Fruit fly (Drosophila melanogaster): ENCODE measurements around the gene asl.

DNA sequence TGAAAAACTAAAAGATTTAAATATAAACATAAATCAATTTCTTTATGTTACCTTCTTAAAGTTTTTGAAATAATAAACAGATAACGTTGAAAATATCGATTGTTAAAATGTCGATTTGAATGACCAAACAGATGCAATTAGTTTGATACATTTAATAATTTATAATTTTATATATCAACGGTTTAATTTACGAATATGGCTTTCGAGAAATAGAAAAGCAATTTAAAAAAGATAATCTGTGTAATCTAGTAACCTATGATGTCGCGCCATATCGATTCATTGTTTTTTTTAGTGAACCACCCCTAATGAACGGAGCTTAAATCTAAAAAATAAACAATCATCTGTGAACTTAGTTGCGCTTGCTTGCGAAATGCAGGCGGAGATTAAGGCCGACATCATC lies 17.8 kb downstream of the asl start, which contains the start of gene PolZ2:
- TF ChIP-seq Hnf4 (GFP tag; optimal IDR thresholded peaks at IDR 0.05) (no peak), pan (optimal IDR thresholded peaks at IDR 0.05) (no peak), sage (GFP tag; optimal IDR thresholded peaks at IDR 0.05) (no peak), dmrt93B (GFP tag; optimal IDR thresholded peaks at IDR 0.05) (no peak), CG32264 (GFP tag; optimal IDR thresholded peaks at IDR 0.05) (no peak), Myc (optimal IDR thresholded peaks at IDR 0.05) (no peak), HLH106 (tag; optimal IDR thresholded peaks at IDR 0.05) (no peak), usp (GFP tag; optimal IDR thresholded peaks at IDR 0.05) (no peak), psq (GFP tag; optimal IDR thresholded peaks at IDR 0.05) (no peak), dl (GFP tag; optimal IDR thresholded peaks at IDR 0.05; ENCODE audit: insufficient read depth in 1 of 2, partially characterized antibody in 2 of 2) (no peak), Hr78 (GFP tag; optimal IDR thresholded peaks at IDR 0.05) (no peak), N (GFP tag; optimal IDR thresholded peaks at IDR 0.05) (no peak)
